Fruit fly (Drosophila melanogaster): ENCODE data around the gene CG34281.
A peak's percentile ranks its signal among the peaks of the same experiment; 100 is the strongest.

CG34281 gene

dm6 chr3R:17603717-17604116 lies 9.0 kb upstream of the CG34281 start:
- TF ChIP-seq tj (GFP tag; optimal IDR thresholded peaks at IDR 0.05): peak; percentile 6
- no peak for TF ChIP-seq Clk (GFP tag; optimal IDR thresholded peaks at IDR 0.05)
- no peak for TF ChIP-seq bab1 (GFP tag; optimal IDR thresholded peaks at IDR 0.05)
- no peak for TF ChIP-seq pad (GFP tag; optimal IDR thresholded peaks at IDR 0.05)
- TF ChIP-seq cnc (optimal IDR thresholded peaks at IDR 0.05): no peak
- TF ChIP-seq CG12768 (GFP tag; optimal IDR thresholded peaks at IDR 0.05): no peak
- no peak for TF ChIP-seq CG7045 (GFP tag; optimal IDR thresholded peaks at IDR 0.05)
- peak; percentile 59 for TF ChIP-seq Mnt (GFP tag; optimal IDR thresholded peaks at IDR 0.05)
- no peak for TF ChIP-seq toe (GFP tag; optimal IDR thresholded peaks at IDR 0.05)

dm6 chr3R:17604198-17604879 lies 8.3 kb upstream of the CG34281 start:
- TF ChIP-seq tj (GFP tag; optimal IDR thresholded peaks at IDR 0.05) (no peak), CG11617 (GFP tag; optimal IDR thresholded peaks at IDR 0.05) (peak; percentile 38), bab1 (GFP tag; optimal IDR thresholded peaks at IDR 0.05) (no peak), cnc (optimal IDR thresholded peaks at IDR 0.05) (no peak), CG1620 (GFP tag; optimal IDR thresholded peaks at IDR 0.05) (no peak), CG14711 (tag; optimal IDR thresholded peaks at IDR 0.05) (peak; percentile 50), kay (GFP tag; ENCODE audit: borderline replicate concordance) (no peak), Mnt (GFP tag; optimal IDR thresholded peaks at IDR 0.05) (no peak), ovo (GFP tag; optimal IDR thresholded peaks at IDR 0.05) (no peak), CG12768 (GFP tag; optimal IDR thresholded peaks at IDR 0.05) (peak; percentile 69), toe (GFP tag; optimal IDR thresholded peaks at IDR 0.05) (peak; percentile 44), Hr96 (GFP tag; optimal IDR thresholded peaks at IDR 0.05) (peak; percentile 6), CG33017 (tag; optimal IDR thresholded peaks at IDR 0.05) (peak; percentile 75), CG7045 (GFP tag; optimal IDR thresholded peaks at IDR 0.05) (peak; percentile 79), pad (GFP tag; optimal IDR thresholded peaks at IDR 0.05) (no peak), cic (GFP tag; optimal IDR thresholded peaks at IDR 0.05) (no peak), Crg-1 (GFP tag; optimal IDR thresholded peaks at IDR 0.05) (no peak), CG7101 (tag; optimal IDR thresholded peaks at IDR 0.05) (peak; percentile 61), CG5204 (GFP tag; optimal IDR thresholded peaks at IDR 0.05) (peak; percentile 54), Clk (GFP tag; optimal IDR thresholded peaks at IDR 0.05) (peak; percentile 13)

dm6 chr3R:17604880-17605667 lies 7.6 kb upstream of the CG34281 start:
- peak; percentile 29 for TF ChIP-seq CG7045 (GFP tag; optimal IDR thresholded peaks at IDR 0.05)
- peak; percentile 29 for TF ChIP-seq CG33017 (tag; optimal IDR thresholded peaks at IDR 0.05)
- TF ChIP-seq cic (GFP tag; optimal IDR thresholded peaks at IDR 0.05): no peak
- TF ChIP-seq pad (GFP tag; optimal IDR thresholded peaks at IDR 0.05): peak; percentile 5
- TF ChIP-seq CG5204 (GFP tag; optimal IDR thresholded peaks at IDR 0.05): peak; percentile 55
- peak; percentile 16 for TF ChIP-seq Hr96 (GFP tag; optimal IDR thresholded peaks at IDR 0.05)
- peak; percentile 38 for TF ChIP-seq Mnt (GFP tag; optimal IDR thresholded peaks at IDR 0.05)
- no peak for TF ChIP-seq CG1620 (GFP tag; optimal IDR thresholded peaks at IDR 0.05)
- peak; percentile 21 for TF ChIP-seq CG12768 (GFP tag; optimal IDR thresholded peaks at IDR 0.05)

DNA sequence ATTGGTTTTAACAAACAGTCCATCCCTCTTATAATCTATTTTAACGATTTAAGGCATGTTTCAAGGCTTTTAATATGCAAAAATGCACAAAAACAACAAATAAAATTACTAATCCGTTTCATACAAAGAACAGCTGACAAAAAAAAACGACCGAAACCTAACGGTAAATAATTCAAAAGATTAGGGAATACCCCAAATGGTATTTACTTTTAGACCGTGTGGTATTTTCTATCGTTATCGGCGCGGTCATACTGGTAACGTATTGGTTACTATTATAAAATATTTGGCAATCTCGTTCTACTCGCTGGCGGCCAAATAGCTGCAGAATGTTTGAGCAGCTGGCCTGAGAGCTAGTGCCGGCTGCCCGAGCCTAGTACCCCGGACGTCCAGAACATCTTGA lies 6.8 kb upstream of the CG34281 start, which contains the start of gene sll:
TSS of gene sll (plus strand) at position 235 of the 400 bp plus-strand sequence.
- TF ChIP-seq Hr96 (GFP tag; optimal IDR thresholded peaks at IDR 0.05) (no peak), ovo (GFP tag; optimal IDR thresholded peaks at IDR 0.05) (peak; percentile 71)

- no peak for TF ChIP-seq CG7101 (tag; optimal IDR thresholded peaks at IDR 0.05)
- TF ChIP-seq CG5204 (GFP tag; optimal IDR thresholded peaks at IDR 0.05): no peak
- TF ChIP-seq bab1 (GFP tag; optimal IDR thresholded peaks at IDR 0.05): no peak
- no peak for TF ChIP-seq CG11617 (GFP tag; optimal IDR thresholded peaks at IDR 0.05)
- no peak for TF ChIP-seq pad (GFP tag; optimal IDR thresholded peaks at IDR 0.05)
- no peak for TF ChIP-seq Crg-1 (GFP tag; optimal IDR thresholded peaks at IDR 0.05)
- TF ChIP-seq CG14711 (tag; optimal IDR thresholded peaks at IDR 0.05): no peak
- no peak for TF ChIP-seq Mnt (GFP tag; optimal IDR thresholded peaks at IDR 0.05)
- no peak for TF ChIP-seq CG1620 (GFP tag; optimal IDR thresholded peaks at IDR 0.05)
- TF ChIP-seq CG7045 (GFP tag; optimal IDR thresholded peaks at IDR 0.05): no peak
- no peak for TF ChIP-seq CG33017 (tag; optimal IDR thresholded peaks at IDR 0.05)
These were observed 3.6 kb upstream of the CG34281 start, which contains the start of gene CG14329 for dm6 chr3R:17609059-17609458. Gene CG14329, plus strand, starts transcription at chr3R:17609359.

- TF ChIP-seq CG1620 (GFP tag; optimal IDR thresholded peaks at IDR 0.05) (no peak), Mnt (GFP tag; optimal IDR thresholded peaks at IDR 0.05) (no peak), CG33017 (tag; optimal IDR thresholded peaks at IDR 0.05) (no peak), CG7101 (tag; optimal IDR thresholded peaks at IDR 0.05) (no peak), CG11617 (GFP tag; optimal IDR thresholded peaks at IDR 0.05) (no peak), cnc (optimal IDR thresholded peaks at IDR 0.05) (no peak), cic (GFP tag; optimal IDR thresholded peaks at IDR 0.05) (no peak), CG7045 (GFP tag; optimal IDR thresholded peaks at IDR 0.05) (no peak), Clk (GFP tag; optimal IDR thresholded peaks at IDR 0.05) (no peak), kay (GFP tag; ENCODE audit: borderline replicate concordance) (no peak), toe (GFP tag; optimal IDR thresholded peaks at IDR 0.05) (no peak), CG12768 (GFP tag; optimal IDR thresholded peaks at IDR 0.05) (no peak), ovo (GFP tag; optimal IDR thresholded peaks at IDR 0.05) (no peak), Hr96 (GFP tag; optimal IDR thresholded peaks at IDR 0.05) (no peak), Crg-1 (GFP tag; optimal IDR thresholded peaks at IDR 0.05) (no peak), CG5204 (GFP tag; optimal IDR thresholded peaks at IDR 0.05) (no peak)
These were observed 1.3 kb upstream of the CG34281 start, which contains the start of gene Edg91 for dm6 chr3R:17611411-17611810. Gene Edg91, minus strand, starts transcription at chr3R:17611511.

All from whole organism, adult.